Worm (Caenorhabditis elegans): ENCODE measurements around the gene C38C6.3.

C38C6.3 gene

ce11 chrII:14599933-14600630 is 32.8 kb upstream of the C38C6.3 start (continued):
- TF ChIP-seq snu-23 (GFP tag; optimal IDR thresholded peaks at IDR 0.05), result peak; percentile 59
- no peak for TF ChIP-seq nhr-84 (tag; optimal IDR thresholded peaks at IDR 0.05)
- no peak for TF ChIP-seq nhr-76 (tag; optimal IDR thresholded peaks at IDR 0.05)
- TF ChIP-seq isw-1 (GFP tag; IDR thresholded peaks at IDR 0.05), result no peak
- no peak for TF ChIP-seq swsn-7 (tag; optimal IDR thresholded peaks at IDR 0.05)
- peak; percentile 18 for TF ChIP-seq C16A3.4 (tag; optimal IDR thresholded peaks at IDR 0.05)
- TF ChIP-seq nhr-90 (tag; optimal IDR thresholded peaks at IDR 0.05; ENCODE audit: poor library complexity), result peak; percentile 48
- no peak for TF ChIP-seq nhr-47 (tag; optimal IDR thresholded peaks at IDR 0.05)
- TF ChIP-seq nhr-28 (tag; optimal IDR thresholded peaks at IDR 0.05), result no peak
- no peak for TF ChIP-seq F16B12.6 (tag; optimal IDR thresholded peaks at IDR 0.05)
- TF ChIP-seq dpl-1 (GFP tag; optimal IDR thresholded peaks at IDR 0.05), result no peak
- peak; percentile 41 for TF ChIP-seq nhr-71 (tag; optimal IDR thresholded peaks at IDR 0.05)

ce11 chrII:14600852-14601313 is 32.0 kb upstream of the C38C6.3 start, which contains the start of gene tps-2:
Gene tps-2 (plus strand): TSS chrII:14600902.
- TF ChIP-seq ama-1 (optimal IDR thresholded peaks at IDR 0.05) (peak; percentile 63), pax-3 (tag; optimal IDR thresholded peaks at IDR 0.05) (no peak)

ce11 chrII:14602735-14603134 is 30.2 kb upstream of the C38C6.3 start:
- TF ChIP-seq hlh-17 (GFP tag; optimal IDR thresholded peaks at IDR 0.05; ENCODE audit: borderline replicate concordance) (no peak), efl-1 (optimal IDR thresholded peaks at IDR 0.05) (no peak), efl-1 (GFP tag; optimal IDR thresholded peaks at IDR 0.05 in 1 of 2) (peak in 1 of 2 experiments; percentile 51), lin-15B (tag; optimal IDR thresholded peaks at IDR 0.05) (no peak), sptf-1 (tag; optimal IDR thresholded peaks at IDR 0.05) (no peak)

- TF ChIP-seq ztf-4 (tag; optimal IDR thresholded peaks at IDR 0.05), result peak; percentile 49
- TF ChIP-seq mep-1 (tag; optimal IDR thresholded peaks at IDR 0.05), result no peak
- TF ChIP-seq elt-2 (tag; optimal IDR thresholded peaks at IDR 0.05), result peak; percentile 15
- no peak for TF ChIP-seq nhr-19 (GFP tag; conservative IDR thresholded peaks at IDR 0.05)
- TF ChIP-seq pag-3 (tag; optimal IDR thresholded peaks at IDR 0.05; ENCODE audit: borderline replicate concordance, insufficient read depth), result no peak
- no peak for TF ChIP-seq mdl-1 (tag; optimal IDR thresholded peaks at IDR 0.05)
These were observed 28.7 kb upstream of the C38C6.3 start for ce11 chrII:14604261-14604660.

ce11 chrII:14605026-14605425 is 27.9 kb upstream of the C38C6.3 start:
- no peak for TF ChIP-seq xbp-1 (tag; optimal IDR thresholded peaks at IDR 0.05)
- no peak for TF ChIP-seq unc-130 (tag; optimal IDR thresholded peaks at IDR 0.05)
- TF ChIP-seq ama-1 (optimal IDR thresholded peaks at IDR 0.05), result no peak
- no peak for TF ChIP-seq swsn-7 (tag; optimal IDR thresholded peaks at IDR 0.05)
- TF ChIP-seq sptf-1 (tag; optimal IDR thresholded peaks at IDR 0.05), result no peak
- TF ChIP-seq nhr-85 (tag), result no peak
- no peak for TF ChIP-seq pax-3 (tag; optimal IDR thresholded peaks at IDR 0.05)
- TF ChIP-seq zip-4 (GFP tag; optimal IDR thresholded peaks at IDR 0.05), result no peak
- TF ChIP-seq snpc-4 (tag; optimal IDR thresholded peaks at IDR 0.05), result no peak
- no peak for TF ChIP-seq lsy-2 (tag; optimal IDR thresholded peaks at IDR 0.05)
- TF ChIP-seq nhr-237 (tag; optimal IDR thresholded peaks at IDR 0.05), result no peak
- no peak for TF ChIP-seq fos-1 (tag; optimal IDR thresholded peaks at IDR 0.05)
- TF ChIP-seq fkh-8 (tag; optimal IDR thresholded peaks at IDR 0.05), result no peak
- no peak for TF ChIP-seq lin-39 (tag; optimal IDR thresholded peaks at IDR 0.05)
- TF ChIP-seq hlh-4 (tag; optimal IDR thresholded peaks at IDR 0.05), result no peak
